Fruit fly (Drosophila melanogaster) whole organism, embryonic: ENCODE data around the gene FRG1.

Source experiments
- Adf1 ChIP-seq: fragments of 200-800 bp; sonication (Bioruptor generic); IDR thresholded peaks from 2 replicates; pipeline ENCODE4 v1.3.6; 2022; ENCODE audit warnings: missing biosample characterization, missing genetic modification characterization
- Bteb2 ChIP-seq: fragments of 200-800 bp; sonication (Bioruptor generic); optimal IDR thresholded peaks from 2 replicates; lab custom pipeline; 2016; ENCODE audit warnings: missing biosample characterization, missing genetic modification characterization
- C15 ChIP-seq: fragments of 200-800 bp; sonication (Bioruptor generic); IDR thresholded peaks from 3 replicates; pipeline ENCODE4 v1.3.6; 2022; ENCODE audit warnings: missing biosample characterization, missing genetic modification characterization
- CG10147 ChIP-seq: fragments of 200-800 bp; sonication (Bioruptor generic); optimal IDR thresholded peaks from 2 replicates; lab custom pipeline; 2019; ENCODE audit warnings: missing biosample characterization, mild to moderate bottlenecking, missing genetic modification characterization, moderate library complexity
- CG10209 ChIP-seq: fragments of 200-800 bp; sonication (Bioruptor generic); optimal IDR thresholded peaks from 3 replicates; lab custom pipeline; 2017; ENCODE audit warnings: missing biosample characterization, mild to moderate bottlenecking, missing genetic modification characterization, missing genetic modification reagents
- CG11695 ChIP-seq: fragments of 200-800 bp; sonication (Bioruptor generic); IDR thresholded peaks from 3 replicates; pipeline ENCODE4 v1.3.6; 2022; ENCODE audit warnings: missing biosample characterization, missing genetic modification characterization
- CG11723 ChIP-seq: fragments of 200-800 bp; sonication (Bioruptor generic); optimal IDR thresholded peaks from 2 replicates; lab custom pipeline; 2017; ENCODE audit warnings: missing biosample characterization, mild to moderate bottlenecking, missing genetic modification characterization
- CG15269 ChIP-seq: fragments of 200-800 bp; sonication (Bioruptor generic); optimal IDR thresholded peaks from 2 replicates; lab custom pipeline; 2018; ENCODE audit warnings: missing biosample characterization, mild to moderate bottlenecking, missing genetic modification characterization, moderate library complexity
- CG1529 ChIP-seq: fragments of 200-800 bp; sonication (Bioruptor generic); optimal IDR thresholded peaks from 3 replicates; lab custom pipeline; 2018; ENCODE audit warnings: missing biosample characterization, missing genetic modification characterization
- CG16815 ChIP-seq: fragments of 200-800 bp; sonication (Bioruptor generic); optimal IDR thresholded peaks from 3 replicates; lab custom pipeline; 2017; ENCODE audit warnings: missing biosample characterization, mild to moderate bottlenecking, missing genetic modification characterization
- CG17385 ChIP-seq: fragments of 200-800 bp; sonication (Bioruptor generic); optimal IDR thresholded peaks from 3 replicates; lab custom pipeline; 2018; ENCODE audit warnings: missing biosample characterization, mild to moderate bottlenecking, missing genetic modification characterization
- CG18011 ChIP-seq: fragments of 200-800 bp; sonication (Bioruptor generic); optimal IDR thresholded peaks from 2 replicates; lab custom pipeline; 2017; ENCODE audit warnings: missing biosample characterization, missing genetic modification characterization, mild to moderate bottlenecking, moderate library complexity, missing genotype
- CG18476 ChIP-seq: fragments of 200-800 bp; sonication (Bioruptor generic); optimal IDR thresholded peaks from 2 replicates; lab custom pipeline; 2016; ENCODE audit warnings: missing biosample characterization, mild to moderate bottlenecking, missing genetic modification characterization
- CG31224 ChIP-seq: fragments of 200-800 bp; sonication (Bioruptor generic); IDR thresholded peaks from 2 replicates; pipeline ENCODE4 v1.3.6; 2022; ENCODE audit warnings: missing biosample characterization, missing genetic modification characterization
- CG3163 ChIP-seq: fragments of 200-800 bp; sonication (Bioruptor generic); optimal IDR thresholded peaks from 3 replicates; lab custom pipeline; 2016; ENCODE audit warnings: missing biosample characterization, missing genetic modification characterization
- CG34376 ChIP-seq: fragments of 200-800 bp; sonication (Bioruptor generic); optimal IDR thresholded peaks from 2 replicates; lab custom pipeline; 2018; ENCODE audit warnings: missing biosample characterization, mild to moderate bottlenecking, missing genetic modification characterization
- CG42726 ChIP-seq: fragments of 200-800 bp; sonication (Bioruptor generic); IDR thresholded peaks from 2 replicates; pipeline ENCODE4 v1.3.6; 2022; ENCODE audit warnings: missing biosample characterization, missing genetic modification characterization; ENCODE audit not compliant: partially characterized antibody
- CG7372 ChIP-seq: fragments of 200-800 bp; sonication (Bioruptor generic); IDR thresholded peaks from 2 replicates; pipeline ENCODE4 v1.3.6; 2022; ENCODE audit warnings: missing biosample characterization, missing genetic modification characterization
- CG7556 ChIP-seq: fragments of 200-800 bp; sonication (Bioruptor generic); optimal IDR thresholded peaks from 2 replicates; lab custom pipeline; 2017; ENCODE audit warnings: missing biosample characterization, mild to moderate bottlenecking, missing genetic modification characterization
- CG7745 ChIP-seq: fragments of 200-800 bp; sonication (Bioruptor generic); optimal IDR thresholded peaks from 2 replicates; lab custom pipeline; 2018; ENCODE audit warnings: missing biosample characterization, mild to moderate bottlenecking, missing genetic modification characterization, moderate library complexity
- CG7839 ChIP-seq: fragments of 200-800 bp; sonication (Bioruptor generic); optimal IDR thresholded peaks from 3 replicates; lab custom pipeline; 2018; ENCODE audit warnings: missing biosample characterization, mild to moderate bottlenecking, missing genetic modification characterization, moderate library complexity
- CG7987 ChIP-seq: fragments of 200-800 bp; sonication (Bioruptor generic); optimal IDR thresholded peaks from 2 replicates; lab custom pipeline; 2018; ENCODE audit warnings: missing biosample characterization, mild to moderate bottlenecking, missing genetic modification characterization, moderate library complexity
- CG8359 ChIP-seq: fragments of 200-800 bp; sonication (Bioruptor generic); optimal IDR thresholded peaks from 2 replicates; lab custom pipeline; 2017; ENCODE audit warnings: missing biosample characterization, mild to moderate bottlenecking, missing genetic modification characterization, borderline replicate concordance
- Dip2 ChIP-seq: fragments of 200-800 bp; sonication (Bioruptor generic); IDR thresholded peaks from 2 replicates; pipeline ENCODE4 v1.3.6; 2022; ENCODE audit warnings: missing biosample characterization, missing genetic modification characterization
- Doc2 ChIP-seq: fragments of 200-800 bp; sonication (Bioruptor generic); IDR thresholded peaks from 2 replicates; pipeline ENCODE4 v1.3.6; 2022; ENCODE audit warnings: missing biosample characterization, missing genetic modification characterization
- E2f1 ChIP-seq: fragments of 200-800 bp; sonication (Bioruptor generic); IDR thresholded peaks from 2 replicates; pipeline ENCODE4 v1.3.6; 2022; ENCODE audit warnings: missing biosample characterization, missing genetic modification characterization
- Eip74EF ChIP-seq, 2 experiments: fragments of 200-800 bp in 1 of 2; fragments of >200 bp in 1 of 2; sonication (Bioruptor generic) in 1 of 2; optimal IDR thresholded peaks; 2 replicates each; lab custom pipeline; 2017 to 2019; ENCODE audit warnings: missing biosample characterization in 2 of 2, missing genetic modification characterization in 2 of 2, mild to moderate bottlenecking in 1 of 2, moderate library complexity in 1 of 2
- H2.0 ChIP-seq: fragments of 200-800 bp; sonication (Bioruptor generic); IDR thresholded peaks from 2 replicates; pipeline ENCODE4 v1.3.6; 2022; ENCODE audit warnings: missing biosample characterization, missing genetic modification characterization
- HmgZ ChIP-seq: fragments of 200-800 bp; sonication (Bioruptor generic); optimal IDR thresholded peaks from 2 replicates; lab custom pipeline; 2018; ENCODE audit warnings: missing biosample characterization, mild to moderate bottlenecking, missing genetic modification characterization
- Hmr ChIP-seq: fragments of 200-800 bp; sonication (Bioruptor generic); optimal IDR thresholded peaks from 3 replicates; lab custom pipeline; 2017; ENCODE audit warnings: mild to moderate bottlenecking, missing biosample characterization, missing genetic modification reagents, missing genetic modification characterization
- Kr ChIP-seq: fragments of 200-800 bp; sonication (Bioruptor generic); optimal IDR thresholded peaks from 2 replicates; lab custom pipeline; 2017; ENCODE audit warnings: missing biosample characterization, mild to moderate bottlenecking, missing genetic modification characterization
- Mad ChIP-seq: fragments of 200-800 bp; sonication (Bioruptor generic); optimal IDR thresholded peaks from 2 replicates; lab custom pipeline; 2016; ENCODE audit warnings: missing biosample characterization, missing genetic modification characterization
- Max ChIP-seq: fragments of 200-800 bp; sonication (Bioruptor generic); optimal IDR thresholded peaks from 2 replicates; lab custom pipeline; 2016; ENCODE audit warnings: missing biosample characterization, mild to moderate bottlenecking, missing genetic modification characterization
- Meics ChIP-seq: fragments of 200-800 bp; sonication (Bioruptor generic); optimal IDR thresholded peaks from 2 replicates; lab custom pipeline; 2017; ENCODE audit warnings: missing biosample characterization, mild to moderate bottlenecking, missing genetic modification characterization
- Mes4 ChIP-seq: fragments of 200-800 bp; sonication (Bioruptor generic); optimal IDR thresholded peaks from 2 replicates; lab custom pipeline; 2016; ENCODE audit warnings: missing biosample characterization, missing genetic modification characterization
- Side ChIP-seq: fragments of 200-800 bp; sonication (Bioruptor generic); optimal IDR thresholded peaks from 2 replicates; lab custom pipeline; 2016; ENCODE audit warnings: missing biosample characterization, missing genetic modification characterization
- Xrp1 ChIP-seq: fragments of 200-800 bp; sonication (Bioruptor generic); IDR thresholded peaks from 2 replicates; pipeline ENCODE4 v1.3.6; 2022; ENCODE audit warnings: missing biosample characterization, missing genetic modification characterization
- bsh ChIP-seq, 2 experiments: fragments of 200-800 bp; sonication (Bioruptor generic); optimal IDR thresholded peaks; 2 replicates each; lab custom pipeline; 2017 to 2018; ENCODE audit warnings: mild to moderate bottlenecking in 2 of 2, missing biosample characterization in 2 of 2, missing genetic modification characterization in 2 of 2, moderate library complexity in 1 of 2
- chif ChIP-seq, 2 experiments: fragments of 200-800 bp; sonication (Bioruptor generic); optimal IDR thresholded peaks; 3 replicates each; lab custom pipeline; 2016; ENCODE audit warnings: missing biosample characterization in 2 of 2, missing genetic modification characterization in 2 of 2
- corto ChIP-seq: fragments of 200-800 bp; sonication (Bioruptor generic); optimal IDR thresholded peaks from 2 replicates; lab custom pipeline; 2016; ENCODE audit warnings: missing biosample characterization, mild to moderate bottlenecking, missing genetic modification characterization, moderate library complexity
- dmrt11E ChIP-seq: fragments of 200-800 bp; sonication (Bioruptor generic); optimal IDR thresholded peaks from 3 replicates; lab custom pipeline; 2018; ENCODE audit warnings: missing biosample characterization, mild to moderate bottlenecking, missing genetic modification characterization, moderate library complexity
- emc ChIP-seq: fragments of 200-800 bp; sonication (Bioruptor generic); optimal IDR thresholded peaks from 2 replicates; lab custom pipeline; 2016; ENCODE audit warnings: missing biosample characterization, missing genetic modification characterization
- insv ChIP-seq, 2 experiments: fragments of 200-800 bp; sonication (Bioruptor generic); optimal IDR thresholded peaks; 3 replicates each; lab custom pipeline; 2016 to 2018; ENCODE audit warnings: missing biosample characterization in 2 of 2, missing genetic modification characterization in 2 of 2
- lmd ChIP-seq: fragments of 200-800 bp; sonication (Bioruptor generic); IDR thresholded peaks from 2 replicates; pipeline ENCODE4 v1.3.6; 2022; ENCODE audit warnings: missing biosample characterization, missing genetic modification characterization
- maf-S ChIP-seq: fragments of 200-800 bp; sonication (Bioruptor generic); optimal IDR thresholded peaks from 2 replicates; lab custom pipeline; 2016; ENCODE audit warnings: missing biosample characterization, missing genetic modification characterization
- nau ChIP-seq: fragments of 200-800 bp; sonication (Bioruptor generic); optimal IDR thresholded peaks from 3 replicates; lab custom pipeline; 2017; ENCODE audit warnings: missing biosample characterization, mild to moderate bottlenecking, missing genetic modification characterization, missing genetic modification reagents
- nom ChIP-seq: fragments of 200-800 bp; sonication (Bioruptor generic); optimal IDR thresholded peaks from 2 replicates; lab custom pipeline; 2017; ENCODE audit warnings: missing biosample characterization, missing genetic modification characterization, mild to moderate bottlenecking, moderate library complexity, missing genetic modification reagents
- pfk ChIP-seq: fragments of 200-800 bp; sonication (Bioruptor generic); optimal IDR thresholded peaks from 2 replicates; lab custom pipeline; 2018; ENCODE audit warnings: missing biosample characterization, mild to moderate bottlenecking, missing genetic modification characterization, moderate library complexity
- rib ChIP-seq: fragments of 200-800 bp; sonication (Bioruptor generic); IDR thresholded peaks from 2 replicates; pipeline ENCODE4 v1.3.6; 2022; ENCODE audit warnings: missing biosample characterization, missing genetic modification characterization
- stwl ChIP-seq: fragments of 200-800 bp; sonication (Bioruptor generic); optimal IDR thresholded peaks from 3 replicates; lab custom pipeline; 2018; ENCODE audit warnings: missing biosample characterization, mild to moderate bottlenecking, missing genetic modification characterization, moderate library complexity
- zf30C ChIP-seq: fragments of 200-800 bp; sonication (Bioruptor generic); optimal IDR thresholded peaks from 3 replicates; lab custom pipeline; 2018; ENCODE audit warnings: missing biosample characterization, mild to moderate bottlenecking, missing genetic modification characterization

The FRG1 gene

dm6 chr3L:20296797-20297196, at the start of gene FRG1 (continued):
- no peak for TF ChIP-seq lmd
- TF ChIP-seq Hmr (GFP tag; lab: Kevin White, UChicago) = no peak
- TF ChIP-seq CG7372 (GFP tag; lab: Robert Waterston, UW) = no peak
- no peak for TF ChIP-seq E2f1 (GFP tag; lab: Robert Waterston, UW)
- no peak for TF ChIP-seq bsh (GFP tag; optimal IDR thresholded peaks at IDR 0.05; lab: Kevin White, UChicago)
- TF ChIP-seq pfk (GFP tag; lab: Kevin White, UChicago) = no peak
- TF ChIP-seq nau (GFP tag; lab: Kevin White, UChicago) = no peak
- no peak; the same call in 1 of the 2 replicates for TF ChIP-seq CG42726 (GFP tag; lab: Robert Waterston, UW)
- no peak for TF ChIP-seq Kr (GFP tag; lab: Kevin White, UChicago)
- TF ChIP-seq Xrp1 (GFP tag; lab: Robert Waterston, UW) = no peak
- no peak for TF ChIP-seq dmrt11E (tag; lab: Kevin White, UChicago)
- TF ChIP-seq chif (GFP tag; optimal IDR thresholded peaks at IDR 0.05; lab: Kevin White, UChicago) = no peak
- TF ChIP-seq CG18011 (GFP tag; lab: Kevin White, UChicago) = no peak
- no peak for TF ChIP-seq maf-S (GFP tag; lab: Kevin White, UChicago)
- no peak for TF ChIP-seq H2.0
- no peak for TF ChIP-seq CG18476 (GFP tag; lab: Kevin White, UChicago)
- TF ChIP-seq nom (GFP tag; lab: Kevin White, UChicago) = no peak
- peak; percentile 33 for TF ChIP-seq HmgZ (tag; lab: Kevin White, UChicago)
- no peak for TF ChIP-seq CG1529 (GFP tag; lab: Kevin White, UChicago)
- no peak for TF ChIP-seq CG7745 (tag; lab: Kevin White, UChicago)
- TF ChIP-seq CG31224 (GFP tag; lab: Robert Waterston, UW) = no peak
- no peak for TF ChIP-seq Mes4 (GFP tag; lab: Kevin White, UChicago)
- no peak for TF ChIP-seq CG7987 (GFP tag; lab: Kevin White, UChicago)
- TF ChIP-seq Meics (GFP tag; lab: Kevin White, UChicago) = no peak
- no peak for TF ChIP-seq CG3163 (GFP tag; lab: Kevin White, UChicago)
- TF ChIP-seq CG17385 (GFP tag; lab: Kevin White, UChicago) = no peak
- no peak for TF ChIP-seq CG10209
- TF ChIP-seq CG8359 (GFP tag; lab: Kevin White, UChicago) = no peak
- TF ChIP-seq Side (GFP tag; lab: Kevin White, UChicago) = no peak
- TF ChIP-seq Adf1 (GFP tag; lab: Robert Waterston, UW) = no peak
- TF ChIP-seq CG10147 (GFP tag; lab: Kevin White, UChicago) = no peak
- TF ChIP-seq Max = no peak
- TF ChIP-seq Eip74EF (GFP tag; optimal IDR thresholded peaks at IDR 0.05; lab: Kevin White, UChicago) = no peak
- no peak for TF ChIP-seq CG11695 (GFP tag; lab: Robert Waterston, UW)
- TF ChIP-seq zf30C (GFP tag; lab: Kevin White, UChicago) = no peak
- no peak for TF ChIP-seq CG34376 (GFP tag; lab: Kevin White, UChicago)
- no peak for TF ChIP-seq Mad
- no peak for TF ChIP-seq CG11723 (GFP tag; lab: Kevin White, UChicago)
- TF ChIP-seq Bteb2 (GFP tag; lab: Kevin White, UChicago) = no peak
- no peak for TF ChIP-seq Doc2 (GFP tag; lab: Robert Waterston, UW)
- no peak for TF ChIP-seq CG7839 (tag; lab: Kevin White, UChicago)
- TF ChIP-seq C15 = no peak
- no peak for TF ChIP-seq corto (GFP tag; lab: Kevin White, UChicago)
- no peak for TF ChIP-seq Dip2 (GFP tag; lab: Robert Waterston, UW)
- TF ChIP-seq emc (GFP tag; lab: Kevin White, UChicago) = no peak
- TF ChIP-seq rib = no peak
- no peak for TF ChIP-seq CG15269 (tag; lab: Kevin White, UChicago)
- TF ChIP-seq CG16815 (GFP tag; lab: Kevin White, UChicago) = no peak
- TF ChIP-seq stwl (tag; lab: Kevin White, UChicago) = peak; percentile 84
- TF ChIP-seq insv (GFP tag; optimal IDR thresholded peaks at IDR 0.05; lab: Kevin White, UChicago) = no peak
- TF ChIP-seq CG7556 = no peak
